Fruit fly (Drosophila melanogaster) whole organism, larva: ENCODE measurements around the gene Paip2.
A peak's percentile ranks its signal among the peaks of the same experiment; 100 is the strongest.

Experiments used
- noc ChIP-seq: fragments of 200-800 bp; sonication (Bioruptor generic); optimal IDR thresholded peaks from 3 replicates; lab custom pipeline; 2019; ENCODE audit warnings: missing biosample characterization, mild to moderate bottlenecking, missing genetic modification characterization, moderate library complexity

Gene Paip2

dm6 chr3R:13015811-13016766, 35.5 kb downstream of the Paip2 start:
- peak; percentile 21 for TF ChIP-seq noc (tag; lab: Kevin White, UChicago)

dm6 chr3R:13017623-13018036, 37.0 kb downstream of the Paip2 start:
- no peak for TF ChIP-seq noc (tag; lab: Kevin White, UChicago)

dm6 chr3R:13018284-13018900, 37.8 kb downstream of the Paip2 start:
- peak; percentile 45 for TF ChIP-seq noc (tag; lab: Kevin White, UChicago)

dm6 chr3R:13018995-13019394, 38.4 kb downstream of the Paip2 start:
- no peak for TF ChIP-seq noc (tag; lab: Kevin White, UChicago)

- TF ChIP-seq noc (tag; lab: Kevin White, UChicago): no peak
These were observed 49.9 kb downstream of the Paip2 start, which contains the start of the genes CG46281 and CG46280 for dm6 chr3R:13030257-13031173. Gene CG46281 (minus strand): TSS chr3R:13030307. Gene CG46280 (minus strand): TSS chr3R:13030659.

- TF ChIP-seq noc (tag; lab: Kevin White, UChicago): no peak
These were observed 51.7 kb downstream of the Paip2 start, which contains the start of gene ry for dm6 chr3R:13032323-13032722. Gene ry (plus strand): TSS chr3R:13032528.

dm6 chr3R:13032975-13033445, 52.4 kb downstream of the Paip2 start:
- TF ChIP-seq noc (tag; lab: Kevin White, UChicago): peak; percentile 64

- no peak for TF ChIP-seq noc (tag; lab: Kevin White, UChicago)
These were observed 53.1 kb downstream of the Paip2 start for dm6 chr3R:13033670-13034069.
